Fruit fly (Drosophila melanogaster): ENCODE data around the gene Tm1.

The Tm1 gene

dm6 chr3R:15320747-15321085, 42.7 kb downstream of the Tm1 start, which contains the start of gene ear:
Gene ear (plus strand): TSS chr3R:15320756.
- TF ChIP-seq sage (GFP tag; optimal IDR thresholded peaks at IDR 0.05): no peak
- TF ChIP-seq GATAd (GFP tag; optimal IDR thresholded peaks at IDR 0.05): no peak
- no peak for TF ChIP-seq Rel (GFP tag; optimal IDR thresholded peaks at IDR 0.05)
- peak; percentile 14 for TF ChIP-seq Rel (tag; optimal IDR thresholded peaks at IDR 0.05)
- TF ChIP-seq sv (GFP tag; optimal IDR thresholded peaks at IDR 0.05): no peak

- no peak for TF ChIP-seq dl (GFP tag; optimal IDR thresholded peaks at IDR 0.05; ENCODE audit: insufficient read depth in 1 of 2, partially characterized antibody in 2 of 2)
- TF ChIP-seq Hr78 (GFP tag; optimal IDR thresholded peaks at IDR 0.05): no peak
- TF ChIP-seq HLH106 (tag; optimal IDR thresholded peaks at IDR 0.05): no peak
- TF ChIP-seq Myc (optimal IDR thresholded peaks at IDR 0.05): peak; percentile 66
Observed at dm6 chr3R:15328083-15328779, 50.2 kb downstream of the Tm1 start, which contains the start of the genes CG6236 and ea. Gene CG6236 (minus strand): TSS chr3R:15328269. Gene ea (plus strand): TSS chr3R:15328729.

- TF ChIP-seq OdsH (GFP tag; optimal IDR thresholded peaks at IDR 0.05) (peak; percentile 8), ey (GFP tag; optimal IDR thresholded peaks at IDR 0.05) (peak; percentile 28), Hr83 (GFP tag; optimal IDR thresholded peaks at IDR 0.05; ENCODE audit: poor library complexity, severe bottlenecking) (peak; percentile 56), tai (GFP tag; optimal IDR thresholded peaks at IDR 0.05) (no peak), HLH106 (tag; optimal IDR thresholded peaks at IDR 0.05) (peak; percentile 57)
Observed at dm6 chr3R:15330472-15330871, 52.5 kb downstream of the Tm1 start, which contains the start of gene mRpL9. Gene mRpL9 (plus strand): TSS chr3R:15330738.

dm6 chr3R:15332994-15333393, 55.0 kb downstream of the Tm1 start, which contains the start of the genes Fkbp39 and Cyfip:
Gene Fkbp39 (minus strand): TSS chr3R:15333133.
Gene Cyfip (plus strand): TSS chr3R:15333266.
- TF ChIP-seq Rel (GFP tag; optimal IDR thresholded peaks at IDR 0.05) (no peak), Rel (tag; optimal IDR thresholded peaks at IDR 0.05) (peak; percentile 47), sv (GFP tag; optimal IDR thresholded peaks at IDR 0.05) (peak; percentile 21), psq (GFP tag; optimal IDR thresholded peaks at IDR 0.05) (peak; percentile 4), Vsx2 (GFP tag; optimal IDR thresholded peaks at IDR 0.05; ENCODE audit: partially characterized antibody) (no peak), Dfd (GFP tag; optimal IDR thresholded peaks at IDR 0.05) (no peak), Hr83 (GFP tag; optimal IDR thresholded peaks at IDR 0.05; ENCODE audit: poor library complexity, severe bottlenecking) (peak; percentile 86), Dif (GFP tag; optimal IDR thresholded peaks at IDR 0.05; ENCODE audit: partially characterized antibody) (no peak), tai (GFP tag; optimal IDR thresholded peaks at IDR 0.05) (no peak), HLH106 (tag; optimal IDR thresholded peaks at IDR 0.05) (peak; percentile 49), Hnf4 (GFP tag; optimal IDR thresholded peaks at IDR 0.05) (no peak), Abd-B (GFP tag; optimal IDR thresholded peaks at IDR 0.05) (no peak), N (GFP tag; optimal IDR thresholded peaks at IDR 0.05) (no peak), OdsH (GFP tag; optimal IDR thresholded peaks at IDR 0.05) (peak; percentile 37), woc (GFP tag; optimal IDR thresholded peaks at IDR 0.05) (no peak), jim (GFP tag; optimal IDR thresholded peaks at IDR 0.05) (no peak), usp (GFP tag; optimal IDR thresholded peaks at IDR 0.05) (no peak), Jra (GFP tag; optimal IDR thresholded peaks at IDR 0.05) (no peak), Myc (optimal IDR thresholded peaks at IDR 0.05) (peak; percentile 79), CG9705 (GFP tag; optimal IDR thresholded peaks at IDR 0.05) (no peak), dmrt93B (GFP tag; optimal IDR thresholded peaks at IDR 0.05) (no peak), lola (GFP tag; optimal IDR thresholded peaks at IDR 0.05) (no peak), Sp1 (GFP tag; optimal IDR thresholded peaks at IDR 0.05) (peak; percentile 22)

- no peak for TF ChIP-seq CG32264 (GFP tag; optimal IDR thresholded peaks at IDR 0.05)
- no peak for TF ChIP-seq CG9705 (GFP tag; optimal IDR thresholded peaks at IDR 0.05)
- no peak for TF ChIP-seq Rel (GFP tag; optimal IDR thresholded peaks at IDR 0.05)
- TF ChIP-seq Rel (tag; optimal IDR thresholded peaks at IDR 0.05): peak; percentile 76
- no peak for TF ChIP-seq Myc (optimal IDR thresholded peaks at IDR 0.05)
- no peak for TF ChIP-seq Hr78 (GFP tag; optimal IDR thresholded peaks at IDR 0.05)
Observed at dm6 chr3R:15339111-15339510, 61.1 kb downstream of the Tm1 start.

Measured in whole organism, wandering third instar larva.